Worm (Caenorhabditis elegans) whole organism, L3 larva: ENCODE measurements around the gene delm-1.

Experiments used
- R02D3.7 ChIP-seq: fragments of 150-350 bp; optimal IDR thresholded peaks from 2 replicates; lab custom pipeline; 2014; ENCODE audit warnings: missing biosample characterization, missing genetic modification characterization
- ZK546.5 ChIP-seq: sonication (generic microtip); optimal IDR thresholded peaks from 2 replicates; lab custom pipeline; 2017; ENCODE audit warnings: missing biosample characterization, missing genetic modification characterization
- aly-2 ChIP-seq: fragments of 150-350 bp; optimal IDR thresholded peaks from 2 replicates; lab custom pipeline; 2014; ENCODE audit warnings: missing biosample characterization, missing genetic modification characterization
- ceh-16 ChIP-seq: sonication (generic microtip); optimal IDR thresholded peaks from 2 replicates; lab custom pipeline; 2017; ENCODE audit warnings: missing biosample characterization, missing genetic modification characterization
- ceh-28 ChIP-seq: fragments of 150-350 bp; optimal IDR thresholded peaks from 2 replicates; lab custom pipeline; 2014; ENCODE audit warnings: missing biosample characterization, missing genetic modification reagents, missing genetic modification characterization
- daf-12 ChIP-seq: fragments of 150-350 bp; optimal IDR thresholded peaks from 2 replicates; lab custom pipeline; 2014; ENCODE audit warnings: missing biosample characterization, missing genetic modification reagents, missing genetic modification characterization
- egl-27 ChIP-seq: sonication (generic microtip); optimal IDR thresholded peaks from 4 replicates; lab custom pipeline; 2017; ENCODE audit warnings: missing biosample characterization, missing genetic modification reagents, missing genetic modification characterization
- egl-5 ChIP-seq: fragments of 150-350 bp; optimal IDR thresholded peaks from 2 replicates; lab custom pipeline; 2017; ENCODE audit warnings: missing biosample characterization, missing genetic modification reagents, missing genetic modification characterization, inconsistent platforms
- elt-1 ChIP-seq: fragments of 150-350 bp; optimal IDR thresholded peaks from 2 replicates; lab custom pipeline; 2014; ENCODE audit warnings: missing biosample characterization, missing genetic modification characterization
- elt-2 ChIP-seq: sonication (generic microtip); optimal IDR thresholded peaks from 2 replicates; lab custom pipeline; 2016; ENCODE audit warnings: missing genetic modification reagents, mild to moderate bottlenecking, missing genetic modification characterization, missing compliant biosample characterization
- elt-3 ChIP-seq, 3 experiments: fragments of 150-350 bp in 1 of 3; sonication (generic microtip) in 2 of 3; optimal IDR thresholded peaks; 2 replicates in 2 of 3; 4 replicates in 1 of 3; lab custom pipeline; 2014 to 2017; ENCODE audit warnings: missing biosample characterization in 3 of 3, missing genetic modification characterization in 3 of 3
- eor-1 ChIP-seq, 2 experiments: fragments of 150-350 bp; optimal IDR thresholded peaks; 2 replicates each; lab custom pipeline; 2014 to 2018; ENCODE audit warnings: missing biosample characterization in 2 of 2, missing genetic modification characterization in 2 of 2
- fkh-10 ChIP-seq: sonication (generic microtip); optimal IDR thresholded peaks from 2 replicates; lab custom pipeline; 2017; ENCODE audit warnings: missing biosample characterization, missing genetic modification reagents, missing genetic modification characterization
- fos-1 ChIP-seq: fragments of 150-350 bp; optimal IDR thresholded peaks from 2 replicates; lab custom pipeline; 2014; ENCODE audit warnings: missing biosample characterization, missing genetic modification characterization
- hmg-11 ChIP-seq: sonication (generic microtip); optimal IDR thresholded peaks from 2 replicates; lab custom pipeline; 2016; ENCODE audit warnings: missing genetic modification characterization, missing compliant biosample characterization
- jun-1 ChIP-seq: fragments of 150-350 bp; optimal IDR thresholded peaks from 2 replicates; lab custom pipeline; 2014; ENCODE audit warnings: missing biosample characterization, missing genetic modification reagents, missing genetic modification characterization
- lin-15B ChIP-seq: fragments of 150-350 bp; optimal IDR thresholded peaks from 2 replicates; lab custom pipeline; 2014; ENCODE audit warnings: missing biosample characterization, missing genetic modification characterization
- lin-39 ChIP-seq: fragments of 150-350 bp; optimal IDR thresholded peaks from 2 replicates; lab custom pipeline; 2018; ENCODE audit warnings: missing biosample characterization, missing genetic modification reagents, missing genetic modification characterization
- mdl-1 ChIP-seq: fragments of 150-350 bp; optimal IDR thresholded peaks from 2 replicates; lab custom pipeline; 2014; ENCODE audit warnings: missing biosample characterization, missing genetic modification characterization
- mml-1 ChIP-seq: fragments of 150-350 bp; sonication (generic microtip); optimal IDR thresholded peaks from 3 replicates; lab custom pipeline; 2014; ENCODE audit warnings: missing biosample characterization, missing genetic modification characterization
- nfya-1 ChIP-seq: sonication (generic microtip); optimal IDR thresholded peaks from 2 replicates; lab custom pipeline; 2017; ENCODE audit warnings: missing genetic modification characterization, mild to moderate bottlenecking, missing compliant biosample characterization, antibody characterized with exemption, moderate library complexity; ENCODE audit not compliant: insufficient read depth
- nhr-11 ChIP-seq: fragments of 150-350 bp; optimal IDR thresholded peaks from 2 replicates; lab custom pipeline; 2014; ENCODE audit warnings: missing biosample characterization, missing genetic modification characterization
- nhr-12 ChIP-seq: fragments of 150-350 bp; optimal IDR thresholded peaks from 2 replicates; lab custom pipeline; 2014; ENCODE audit warnings: missing biosample characterization, missing genetic modification characterization
- nhr-23 ChIP-seq: fragments of 150-350 bp; optimal IDR thresholded peaks from 2 replicates; lab custom pipeline; 2014; ENCODE audit warnings: missing biosample characterization, missing genetic modification reagents, missing genetic modification characterization
- nhr-237 ChIP-seq: fragments of 150-350 bp; optimal IDR thresholded peaks from 2 replicates; lab custom pipeline; 2014; ENCODE audit warnings: missing biosample characterization, missing genetic modification characterization
- nhr-25 ChIP-seq: sonication (generic microtip); optimal IDR thresholded peaks from 2 replicates; lab custom pipeline; 2017; ENCODE audit warnings: missing biosample characterization, missing genetic modification characterization
- nhr-28 ChIP-seq: fragments of 150-350 bp; optimal IDR thresholded peaks from 2 replicates; lab custom pipeline; 2014; ENCODE audit warnings: missing biosample characterization, missing genetic modification characterization
- nhr-43 ChIP-seq: sonication (generic microtip); optimal IDR thresholded peaks from 2 replicates; lab custom pipeline; 2016; ENCODE audit warnings: mild to moderate bottlenecking, missing genetic modification characterization, missing compliant biosample characterization; ENCODE audit not compliant: poor library complexity, severe bottlenecking
- nhr-67 ChIP-seq: fragments of 150-350 bp; optimal IDR thresholded peaks from 2 replicates; lab custom pipeline; 2014; ENCODE audit warnings: missing biosample characterization, missing genetic modification characterization
- nhr-76 ChIP-seq: fragments of 150-350 bp; sonication (generic microtip); optimal IDR thresholded peaks from 5 replicates; lab custom pipeline; 2014; ENCODE audit warnings: missing biosample characterization, missing genetic modification characterization
- nhr-77 ChIP-seq: fragments of 150-350 bp; optimal IDR thresholded peaks from 2 replicates; lab custom pipeline; 2014; ENCODE audit warnings: missing biosample characterization, missing genetic modification characterization
- pha-4 ChIP-seq: fragments of 150-350 bp; optimal IDR thresholded peaks from 2 replicates; lab custom pipeline; 2014; ENCODE audit warnings: missing biosample characterization, missing genetic modification reagents, missing genetic modification characterization
- pqm-1 ChIP-seq: fragments of 150-350 bp; optimal IDR thresholded peaks from 2 replicates; lab custom pipeline; 2017; ENCODE audit warnings: missing biosample characterization, missing genetic modification characterization, inconsistent platforms
- sea-2 ChIP-seq: fragments of 150-350 bp; sonication (generic microtip); optimal IDR thresholded peaks from 4 replicates; lab custom pipeline; 2014; ENCODE audit warnings: missing biosample characterization, missing genetic modification reagents, missing genetic modification characterization
- skn-1 ChIP-seq: fragments of 150-350 bp; optimal IDR thresholded peaks from 2 replicates; lab custom pipeline; 2014; ENCODE audit warnings: missing biosample characterization, missing genetic modification characterization
- snpc-4 ChIP-seq: fragments of 150-350 bp; optimal IDR thresholded peaks from 2 replicates; lab custom pipeline; 2014; ENCODE audit warnings: missing biosample characterization, missing genetic modification characterization
- tbx-2 ChIP-seq: sonication (generic microtip); optimal IDR thresholded peaks from 2 replicates; lab custom pipeline; 2016; ENCODE audit warnings: mild to moderate bottlenecking, missing genetic modification characterization, missing compliant biosample characterization
- unc-39 ChIP-seq: sonication (generic microtip); optimal IDR thresholded peaks from 4 replicates; lab custom pipeline; 2017; ENCODE audit warnings: missing biosample characterization, missing genetic modification characterization
- unc-62 ChIP-seq: fragments of 150-350 bp; sonication (generic microtip); optimal IDR thresholded peaks from 4 replicates; lab custom pipeline; 2014; ENCODE audit warnings: missing biosample characterization, missing genetic modification reagents, missing genetic modification characterization
- ztf-11 ChIP-seq: fragments of 150-350 bp; optimal IDR thresholded peaks from 2 replicates; lab custom pipeline; 2014; ENCODE audit warnings: missing biosample characterization, missing genetic modification characterization

delm-1 gene

DNA sequence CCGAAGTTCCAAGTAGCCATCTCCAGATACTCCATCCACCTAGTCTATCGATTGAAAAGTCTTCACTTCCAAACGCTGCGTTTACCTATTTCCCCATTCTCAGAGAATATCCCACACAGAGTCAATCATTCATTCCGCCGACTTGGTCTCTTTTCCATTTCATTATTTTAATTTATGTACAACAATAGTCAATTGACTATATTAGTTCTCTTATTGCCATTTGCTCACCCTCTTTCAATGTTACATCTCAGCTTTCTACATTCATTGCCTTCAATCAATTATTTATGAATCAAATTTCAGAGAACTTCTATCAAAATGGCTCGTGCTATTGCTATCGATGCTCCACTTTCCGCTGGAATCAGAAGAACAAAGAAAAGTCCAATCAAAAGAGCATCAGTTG lies 26.6 kb downstream of the delm-1 start, which contains the start of gene aly-1:
Gene aly-1 (plus strand): TSS at position 301 of the 400 bp plus-strand sequence.
- TF ChIP-seq nhr-12 (tag; lab: Kevin White, UChicago) = no peak
- TF ChIP-seq elt-3 (tag; optimal IDR thresholded peaks at IDR 0.05; lab: Kevin White, UChicago) = no peak
- TF ChIP-seq ceh-28 (tag; lab: Kevin White, UChicago) = no peak
- no peak for TF ChIP-seq fos-1 (tag; lab: Kevin White, UChicago)
- no peak for TF ChIP-seq fkh-10 (GFP tag; lab: Kevin White, UChicago)
- no peak for TF ChIP-seq ZK546.5 (tag; lab: Kevin White, UChicago)
- no peak for TF ChIP-seq unc-62 (GFP tag; lab: Kevin White, UChicago)

DNA sequence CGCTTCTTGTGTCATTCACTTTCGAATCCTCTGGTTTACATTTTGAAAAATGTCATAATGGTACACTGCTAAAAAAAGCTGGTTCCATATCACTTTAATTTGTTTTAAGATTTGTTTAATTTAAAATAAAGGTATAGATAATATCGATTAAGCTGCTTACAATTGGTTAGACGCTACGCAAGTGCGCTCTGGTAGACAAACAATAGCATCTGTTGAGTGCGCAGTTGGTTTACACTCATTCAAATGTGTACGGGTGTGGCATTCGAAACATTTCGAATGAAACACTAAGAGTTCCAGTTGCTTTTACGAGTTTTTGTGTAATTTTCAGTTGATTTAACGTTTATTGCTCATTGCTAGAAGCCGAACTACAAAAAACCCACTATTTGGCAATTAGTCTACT lies 27.8 kb downstream of the delm-1 start:
- TF ChIP-seq nhr-11 (tag; lab: Kevin White, UChicago) (no peak), unc-39 (no peak), nhr-237 (no peak), ZK546.5 (tag; lab: Kevin White, UChicago) (no peak), pha-4 (peak; percentile 85), hmg-11 (peak; percentile 68), nfya-1 (tag; lab: Kevin White, UChicago) (peak; percentile 58), elt-1 (tag; lab: Kevin White, UChicago) (no peak), nhr-67 (tag; lab: Kevin White, UChicago) (no peak), lin-15B (tag; lab: Kevin White, UChicago) (peak; percentile 69), egl-5 (tag; lab: Kevin White, UChicago) (peak; percentile 93), nhr-25 (tag; lab: Kevin White, UChicago) (peak; percentile 49), elt-2 (tag; lab: Kevin White, UChicago) (peak; percentile 15), eor-1 (tag; optimal IDR thresholded peaks at IDR 0.05; lab: Kevin White, UChicago) (no peak), nhr-28 (no peak), egl-27 (no peak), nhr-77 (tag; lab: Kevin White, UChicago) (no peak), skn-1 (tag; lab: Kevin White, UChicago) (no peak), pqm-1 (tag; lab: Kevin White, UChicago) (no peak), snpc-4 (tag; lab: Kevin White, UChicago) (peak; percentile 27), ceh-28 (tag; lab: Kevin White, UChicago) (peak; percentile 50), mdl-1 (no peak), tbx-2 (tag; lab: Kevin White, UChicago) (no peak), nhr-23 (tag; lab: Kevin White, UChicago) (peak; percentile 14), ztf-11 (tag; lab: Kevin White, UChicago) (no peak), lin-39 (tag; lab: Kevin White, UChicago) (peak; percentile 71), nhr-76 (tag; lab: Kevin White, UChicago) (no peak), ceh-16 (tag; lab: Kevin White, UChicago) (no peak), sea-2 (no peak), R02D3.7 (tag; lab: Kevin White, UChicago) (no peak)

ce11 chrIV:9104071-9105016 lies 30.9 kb downstream of the delm-1 start, which contains the start of the genes C01F6.14 and fem-3:
C01F6.14 (minus strand) TSS chrIV:9104121.
fem-3 (plus strand) TSS chrIV:9104966.
- no peak for TF ChIP-seq mml-1 (tag; lab: Kevin White, UChicago)
- no peak for TF ChIP-seq jun-1 (tag; lab: Kevin White, UChicago)
- no peak for TF ChIP-seq aly-2 (tag; lab: Kevin White, UChicago)
- no peak for TF ChIP-seq nhr-11 (tag; lab: Kevin White, UChicago)
- TF ChIP-seq nhr-76 (tag; lab: Kevin White, UChicago) = no peak
- no peak for TF ChIP-seq fkh-10 (GFP tag; lab: Kevin White, UChicago)
- TF ChIP-seq daf-12 (tag; lab: Kevin White, UChicago) = no peak
- peak; percentile 46 for TF ChIP-seq lin-15B (tag; lab: Kevin White, UChicago)
- TF ChIP-seq nhr-43 (tag; lab: Kevin White, UChicago) = no peak
- peak; percentile 36 for TF ChIP-seq nfya-1 (tag; lab: Kevin White, UChicago)
- TF ChIP-seq nhr-12 (tag; lab: Kevin White, UChicago) = no peak
- peak; percentile 39 for TF ChIP-seq pha-4
- TF ChIP-seq egl-27 = no peak
- TF ChIP-seq snpc-4 (tag; lab: Kevin White, UChicago) = no peak
- no peak for TF ChIP-seq nhr-25 (tag; lab: Kevin White, UChicago)
- no peak for TF ChIP-seq nhr-237
- no peak for TF ChIP-seq pqm-1 (tag; lab: Kevin White, UChicago)
- TF ChIP-seq egl-5 (tag; lab: Kevin White, UChicago) = peak; percentile 72
- no peak for TF ChIP-seq ZK546.5 (tag; lab: Kevin White, UChicago)
- TF ChIP-seq, all 47 proteins: peak for 4
